Worm (Caenorhabditis elegans) whole organism, early embryonic: ENCODE results near the gene F53B7.4.

Experiments used
- B0310.2 ChIP-seq: sonication (generic microtip); optimal IDR thresholded peaks from 2 replicates; lab custom pipeline; 2016; ENCODE audit warnings: mild to moderate bottlenecking, missing genetic modification characterization, missing compliant biosample characterization
- F13C5.2 ChIP-seq: sonication (generic microtip); optimal IDR thresholded peaks from 2 replicates; lab custom pipeline; 2017; ENCODE audit warnings: mild to moderate bottlenecking, missing genetic modification characterization, inconsistent platforms, missing compliant biosample characterization
- aly-1 ChIP-seq: sonication (generic microtip); optimal IDR thresholded peaks from 2 replicates; lab custom pipeline; 2016; ENCODE audit warnings: missing genetic modification characterization, missing compliant biosample characterization
- ama-1 ChIP-seq: fragments of 150-350 bp; optimal IDR thresholded peaks from 2 replicates; lab custom pipeline; 2014
- ceh-36 ChIP-seq: sonication (generic microtip); optimal IDR thresholded peaks from 2 replicates; lab custom pipeline; 2016; ENCODE audit warnings: missing genetic modification characterization, inconsistent platforms, missing compliant biosample characterization
- ets-7 ChIP-seq: sonication (generic microtip); optimal IDR thresholded peaks from 2 replicates; lab custom pipeline; 2016; ENCODE audit warnings: missing genotype, missing genetic modification characterization, missing compliant biosample characterization
- flt-1 ChIP-seq: fragments of 200-800 bp; sonication (Bioruptor generic); IDR thresholded peaks from 2 replicates; pipeline ENCODE4 v1.3.6; 2022; ENCODE audit warnings: missing genetic modification characterization, missing compliant biosample characterization
- hmbx-1 ChIP-seq: sonication (generic microtip); optimal IDR thresholded peaks from 2 replicates; lab custom pipeline; 2016; ENCODE audit warnings: mild to moderate bottlenecking, missing genetic modification characterization, missing compliant biosample characterization
- hnd-1 ChIP-seq: sonication (generic microtip); optimal IDR thresholded peaks from 2 replicates; lab custom pipeline; 2016; ENCODE audit warnings: missing genetic modification characterization, missing compliant biosample characterization
- scrt-1 ChIP-seq: fragments of 200-800 bp; sonication (Bioruptor generic); IDR thresholded peaks from 2 replicates; pipeline ENCODE4 v1.3.6; 2022; ENCODE audit warnings: missing genetic modification characterization, missing compliant biosample characterization
- tbx-11 ChIP-seq: fragments of 200-800 bp; sonication (Bioruptor generic); IDR thresholded peaks from 2 replicates; pipeline ENCODE4 v1.3.6; 2022; ENCODE audit warnings: missing genetic modification characterization, missing compliant biosample characterization
- tbx-37 ChIP-seq: fragments of 200-800 bp; sonication (Bioruptor generic); conservative IDR thresholded peaks from 2 replicates; pipeline ENCODE4 v1.3.6; 2022; ENCODE audit warnings: missing genetic modification reagents, missing genetic modification characterization, missing compliant biosample characterization
- tra-4 ChIP-seq: sonication (generic microtip); optimal IDR thresholded peaks from 2 replicates; lab custom pipeline; 2017; ENCODE audit warnings: missing genetic modification characterization, missing compliant biosample characterization

- no peak for TF ChIP-seq ceh-36
- no peak for TF ChIP-seq hmbx-1
- TF ChIP-seq tbx-11 (GFP tag; lab: Robert Waterston, UW), result no peak
- no peak for TF ChIP-seq tra-4 (tag; lab: Kevin White, UChicago)
- no peak for TF ChIP-seq tbx-37 (GFP tag; lab: Robert Waterston, UW)
- TF ChIP-seq ets-7 (tag; lab: Kevin White, UChicago), result no peak
- no peak for TF ChIP-seq hnd-1 (tag; lab: Kevin White, UChicago)
- TF ChIP-seq ama-1 (lab: Kevin White, UChicago), result no peak
- TF ChIP-seq flt-1, result no peak
- TF ChIP-seq B0310.2 (tag; lab: Kevin White, UChicago), result no peak
- TF ChIP-seq scrt-1 (GFP tag; lab: Robert Waterston, UW), result no peak
- TF ChIP-seq F13C5.2 (tag; lab: Kevin White, UChicago), result no peak
- TF ChIP-seq aly-1 (tag; lab: Kevin White, UChicago), result no peak
Observed at ce11 chrV:11014758-11015157, 12.4 kb upstream of the F53B7.4 start.
